Fruit fly (Drosophila melanogaster): ENCODE measurements around the gene Phae2.

DNA sequence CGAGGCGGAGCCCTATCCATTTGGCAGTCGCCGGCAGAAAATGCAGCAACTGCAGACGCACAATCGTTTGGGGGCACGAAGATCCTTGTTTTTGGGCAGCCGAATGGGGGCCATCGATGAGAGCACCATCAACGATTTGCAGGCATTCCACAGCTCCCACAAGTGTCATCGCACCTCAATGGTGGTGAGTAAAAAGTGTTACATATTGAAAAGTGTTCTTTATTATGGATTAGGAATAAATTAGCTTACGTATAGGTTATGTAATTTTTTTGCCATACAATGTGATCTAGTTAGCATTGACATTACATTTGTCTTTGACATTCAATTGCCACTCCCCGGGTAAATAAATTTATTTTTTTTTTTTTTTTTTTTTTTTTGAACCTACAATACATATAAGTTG is 50.6 kb downstream of the Phae2 start, which contains the start of gene CG31861:
- TF ChIP-seq CTCF (optimal IDR thresholded peaks at IDR 0.05), result no peak
- no peak for TF ChIP-seq CG8478 (optimal IDR thresholded peaks at IDR 0.05)

Measured in S2 (cell line).